Fruit fly (Drosophila melanogaster) whole organism, embryonic: ENCODE results near the gene CG10467.

ENCODE experiments used
- B-H2 ChIP-seq: fragments of 200-800 bp; sonication (Bioruptor generic); optimal IDR thresholded peaks from 2 replicates; lab custom pipeline; 2018; ENCODE audit warnings: missing biosample characterization, mild to moderate bottlenecking, missing genetic modification characterization
- Blimp-1 ChIP-seq: fragments of 200-800 bp; sonication (Bioruptor generic); optimal IDR thresholded peaks from 3 replicates; lab custom pipeline; 2018; ENCODE audit warnings: missing biosample characterization, missing genetic modification characterization, mild to moderate bottlenecking, moderate library complexity, missing genetic modification reagents
- CG12104 ChIP-seq: fragments of 200-800 bp; sonication (Bioruptor generic); optimal IDR thresholded peaks from 3 replicates; lab custom pipeline; 2016; ENCODE audit warnings: missing biosample characterization, missing genetic modification characterization
- CG13624 ChIP-seq: fragments of 200-800 bp; sonication (Bioruptor generic); optimal IDR thresholded peaks from 2 replicates; lab custom pipeline; 2016; ENCODE audit warnings: missing biosample characterization, missing genetic modification characterization
- CG14965 ChIP-seq: fragments of 200-800 bp; sonication (Bioruptor generic); optimal IDR thresholded peaks from 2 replicates; lab custom pipeline; 2016; ENCODE audit warnings: missing biosample characterization, missing genetic modification characterization, borderline replicate concordance
- CG1603 ChIP-seq: fragments of 200-800 bp; sonication (Bioruptor generic); optimal IDR thresholded peaks from 2 replicates; lab custom pipeline; 2019; ENCODE audit warnings: missing biosample characterization, mild to moderate bottlenecking, missing genetic modification characterization, moderate library complexity
- CG17829 ChIP-seq: fragments of 200-800 bp; optimal IDR thresholded peaks from 2 replicates; lab custom pipeline; 2019; ENCODE audit warnings: missing biosample characterization, mild to moderate bottlenecking, missing genetic modification characterization, moderate library complexity
- CG2116 ChIP-seq: fragments of 200-800 bp; sonication (Bioruptor generic); optimal IDR thresholded peaks from 3 replicates; lab custom pipeline; 2018; ENCODE audit warnings: missing biosample characterization, mild to moderate bottlenecking, missing genetic modification characterization
- CG31224 ChIP-seq: fragments of 200-800 bp; sonication (Bioruptor generic); IDR thresholded peaks from 2 replicates; pipeline ENCODE4 v1.3.6; 2022; ENCODE audit warnings: missing biosample characterization, missing genetic modification characterization
- CG31441 ChIP-seq: fragments of 200-800 bp; sonication (Bioruptor generic); IDR thresholded peaks from 2 replicates; pipeline ENCODE4 v1.3.6; 2022; ENCODE audit warnings: missing biosample characterization, missing genetic modification characterization
- CG42726 ChIP-seq: fragments of 200-800 bp; sonication (Bioruptor generic); IDR thresholded peaks from 2 replicates; pipeline ENCODE4 v1.3.6; 2022; ENCODE audit warnings: missing biosample characterization, missing genetic modification characterization; ENCODE audit not compliant: partially characterized antibody
- CG6254 ChIP-seq: fragments of 200-800 bp; sonication (Bioruptor generic); optimal IDR thresholded peaks from 3 replicates; lab custom pipeline; 2017; ENCODE audit warnings: mild to moderate bottlenecking, missing biosample characterization, missing genetic modification reagents, missing genetic modification characterization
- CG6765 ChIP-seq: fragments of 200-800 bp; sonication (Bioruptor generic); optimal IDR thresholded peaks from 3 replicates; lab custom pipeline; 2017; ENCODE audit warnings: missing biosample characterization, mild to moderate bottlenecking, missing genetic modification characterization
- CG7372 ChIP-seq: fragments of 200-800 bp; sonication (Bioruptor generic); IDR thresholded peaks from 2 replicates; pipeline ENCODE4 v1.3.6; 2022; ENCODE audit warnings: missing biosample characterization, missing genetic modification characterization
- CG7745 ChIP-seq: fragments of 200-800 bp; sonication (Bioruptor generic); optimal IDR thresholded peaks from 2 replicates; lab custom pipeline; 2018; ENCODE audit warnings: missing biosample characterization, mild to moderate bottlenecking, missing genetic modification characterization, moderate library complexity
- CG7786 ChIP-seq: fragments of 200-800 bp; sonication (Bioruptor generic); optimal IDR thresholded peaks from 2 replicates; lab custom pipeline; 2016; ENCODE audit warnings: missing biosample characterization, missing genetic modification characterization
- CG8089 ChIP-seq: fragments of 200-800 bp; sonication (Bioruptor generic); optimal IDR thresholded peaks from 3 replicates; lab custom pipeline; 2016; ENCODE audit warnings: missing biosample characterization, missing genetic modification characterization
- CG8765 ChIP-seq: fragments of 200-800 bp; sonication (Bioruptor generic); IDR thresholded peaks from 2 replicates; pipeline ENCODE4 v1.3.6; 2022; ENCODE audit warnings: missing biosample characterization, missing genetic modification characterization
- CG9727 ChIP-seq: fragments of 200-800 bp; sonication (Bioruptor generic); optimal IDR thresholded peaks from 3 replicates; lab custom pipeline; 2017; ENCODE audit warnings: missing biosample characterization, mild to moderate bottlenecking, missing genetic modification characterization
- Dip2 ChIP-seq: fragments of 200-800 bp; sonication (Bioruptor generic); IDR thresholded peaks from 2 replicates; pipeline ENCODE4 v1.3.6; 2022; ENCODE audit warnings: missing biosample characterization, missing genetic modification characterization
- Dip3 ChIP-seq: fragments of 200-800 bp; sonication (Bioruptor generic); optimal IDR thresholded peaks from 3 replicates; lab custom pipeline; 2016; ENCODE audit warnings: missing biosample characterization, missing genetic modification characterization
- ERR ChIP-seq: fragments of 200-800 bp; sonication (Bioruptor generic); optimal IDR thresholded peaks from 2 replicates; lab custom pipeline; 2016; ENCODE audit warnings: missing biosample characterization, missing genetic modification characterization
- Fer3 ChIP-seq: fragments of 200-800 bp; sonication (Bioruptor generic); optimal IDR thresholded peaks from 2 replicates; lab custom pipeline; 2018; ENCODE audit warnings: missing biosample characterization, mild to moderate bottlenecking, missing genetic modification characterization, moderate library complexity
- MBD-R2 ChIP-seq: fragments of 200-800 bp; sonication (Bioruptor generic); IDR thresholded peaks from 2 replicates; pipeline ENCODE4 v1.3.6; 2022; ENCODE audit warnings: missing biosample characterization, missing genetic modification characterization
- Med ChIP-seq: fragments of 200-800 bp; sonication (Bioruptor generic); peaks from one replicate; lab custom pipeline; 2016; ENCODE audit warnings: missing biosample characterization, missing genetic modification characterization, mild to moderate bottlenecking, inconsistent platforms, moderate library complexity
- PHDP ChIP-seq: fragments of 200-800 bp; sonication (Bioruptor generic); optimal IDR thresholded peaks from 3 replicates; lab custom pipeline; 2018; ENCODE audit warnings: missing biosample characterization, mild to moderate bottlenecking, missing genetic modification characterization, moderate library complexity
- Rx ChIP-seq: fragments of 200-800 bp; sonication (Bioruptor generic); IDR thresholded peaks from 2 replicates; pipeline ENCODE4 v1.3.6; 2022; ENCODE audit warnings: missing biosample characterization, missing genetic modification characterization
- Sin3A ChIP-seq: fragments of >200 bp; optimal IDR thresholded peaks from 2 replicates; lab custom pipeline; 2018
- ash1 ChIP-seq: fragments of 200-800 bp; sonication (Bioruptor generic); optimal IDR thresholded peaks from 2 replicates; lab custom pipeline; 2018; ENCODE audit warnings: missing biosample characterization, mild to moderate bottlenecking, missing genetic modification characterization
- cad ChIP-seq: fragments of >200 bp; optimal IDR thresholded peaks from 2 replicates; lab custom pipeline; 2017; ENCODE audit warnings: missing biosample characterization, missing genetic modification characterization
- crp ChIP-seq, 2 experiments: fragments of 200-800 bp; sonication (Bioruptor generic); optimal IDR thresholded peaks; 2 replicates in 1 of 2; 3 replicates in 1 of 2; lab custom pipeline; 2017; ENCODE audit warnings: missing biosample characterization in 2 of 2, missing genetic modification characterization in 2 of 2, mild to moderate bottlenecking in 1 of 2, moderate library complexity in 1 of 2
- cwo ChIP-seq: fragments of 200-800 bp; sonication (Bioruptor generic); optimal IDR thresholded peaks from 3 replicates; lab custom pipeline; 2017; ENCODE audit warnings: missing biosample characterization, missing genetic modification characterization, mild to moderate bottlenecking, moderate library complexity, missing genetic modification reagents
- dan ChIP-seq: fragments of 200-800 bp; sonication (Bioruptor generic); IDR thresholded peaks from 2 replicates; pipeline ENCODE4 v1.3.6; 2022; ENCODE audit warnings: missing biosample characterization, missing genetic modification characterization
- danr ChIP-seq: fragments of 200-800 bp; sonication (Bioruptor generic); IDR thresholded peaks from 2 replicates; pipeline ENCODE4 v1.3.6; 2022; ENCODE audit warnings: missing biosample characterization, missing genetic modification characterization
- dmrt99B ChIP-seq: fragments of 200-800 bp; sonication (Bioruptor generic); optimal IDR thresholded peaks from 2 replicates; lab custom pipeline; 2018; ENCODE audit warnings: missing biosample characterization, mild to moderate bottlenecking, missing genetic modification characterization, moderate library complexity
- dpn ChIP-seq, 2 experiments: fragments of 200-800 bp; sonication (Bioruptor generic); optimal IDR thresholded peaks; 3 replicates each; lab custom pipeline; 2016; ENCODE audit warnings: missing biosample characterization in 2 of 2, missing genetic modification characterization in 2 of 2
- eve ChIP-seq, 2 experiments: fragments of >200 bp; optimal IDR thresholded peaks; 2 replicates each; lab custom pipeline; 2017; ENCODE audit warnings: missing biosample characterization in 2 of 2, missing genetic modification characterization in 2 of 2
- exex ChIP-seq: fragments of 200-800 bp; sonication (Bioruptor generic); optimal IDR thresholded peaks from 4 replicates; lab custom pipeline; 2018; ENCODE audit warnings: missing biosample characterization, mild to moderate bottlenecking, missing genetic modification characterization, moderate library complexity
- fd102C ChIP-seq: fragments of 200-800 bp; sonication (Bioruptor generic); optimal IDR thresholded peaks from 2 replicates; lab custom pipeline; 2018; ENCODE audit warnings: missing biosample characterization, mild to moderate bottlenecking, missing genetic modification characterization, moderate library complexity
- fd96Cb ChIP-seq: fragments of 200-800 bp; sonication (Bioruptor generic); optimal IDR thresholded peaks from 2 replicates; lab custom pipeline; 2018; ENCODE audit warnings: missing biosample characterization, mild to moderate bottlenecking, missing genetic modification characterization, moderate library complexity
- fu2 ChIP-seq: fragments of 200-800 bp; sonication (Bioruptor generic); optimal IDR thresholded peaks from 2 replicates; lab custom pipeline; 2016; ENCODE audit warnings: missing biosample characterization, missing genetic modification characterization
- jigr1 ChIP-seq: fragments of 200-800 bp; sonication (Bioruptor generic); IDR thresholded peaks from 3 replicates; pipeline ENCODE4 v1.3.6; 2022; ENCODE audit warnings: missing biosample characterization, missing genetic modification characterization
- klu ChIP-seq: fragments of 200-800 bp; sonication (Bioruptor generic); IDR thresholded peaks from 2 replicates; pipeline ENCODE4 v1.3.6; 2022; ENCODE audit warnings: missing biosample characterization, missing genetic modification characterization
- lilli ChIP-seq: fragments of 200-800 bp; sonication (Bioruptor generic); optimal IDR thresholded peaks from 3 replicates; lab custom pipeline; 2016; ENCODE audit warnings: missing biosample characterization, missing genetic modification characterization
- nmo ChIP-seq: fragments of 200-800 bp; sonication (Bioruptor generic); optimal IDR thresholded peaks from 2 replicates; lab custom pipeline; 2018; ENCODE audit warnings: missing biosample characterization, mild to moderate bottlenecking, missing genetic modification characterization, moderate library complexity
- oc ChIP-seq: fragments of 200-800 bp; sonication (Bioruptor generic); optimal IDR thresholded peaks from 2 replicates; lab custom pipeline; 2018; ENCODE audit warnings: missing biosample characterization, mild to moderate bottlenecking, missing genetic modification characterization, moderate library complexity
- schlank ChIP-seq: fragments of 200-800 bp; sonication (Bioruptor generic); optimal IDR thresholded peaks from 2 replicates; lab custom pipeline; 2018; ENCODE audit warnings: missing biosample characterization, mild to moderate bottlenecking, missing genetic modification characterization
- twi ChIP-seq: fragments of 200-800 bp; optimal IDR thresholded peaks from 2 replicates; lab custom pipeline; 2019; ENCODE audit warnings: missing biosample characterization, mild to moderate bottlenecking, missing genetic modification characterization, moderate library complexity
- unpg ChIP-seq: fragments of 200-800 bp; sonication (Bioruptor generic); optimal IDR thresholded peaks from 3 replicates; lab custom pipeline; 2018; ENCODE audit warnings: missing biosample characterization, mild to moderate bottlenecking, missing genetic modification characterization, moderate library complexity
- zf30C ChIP-seq: fragments of 200-800 bp; sonication (Bioruptor generic); optimal IDR thresholded peaks from 3 replicates; lab custom pipeline; 2018; ENCODE audit warnings: missing biosample characterization, mild to moderate bottlenecking, missing genetic modification characterization

The CG10467 gene

DNA sequence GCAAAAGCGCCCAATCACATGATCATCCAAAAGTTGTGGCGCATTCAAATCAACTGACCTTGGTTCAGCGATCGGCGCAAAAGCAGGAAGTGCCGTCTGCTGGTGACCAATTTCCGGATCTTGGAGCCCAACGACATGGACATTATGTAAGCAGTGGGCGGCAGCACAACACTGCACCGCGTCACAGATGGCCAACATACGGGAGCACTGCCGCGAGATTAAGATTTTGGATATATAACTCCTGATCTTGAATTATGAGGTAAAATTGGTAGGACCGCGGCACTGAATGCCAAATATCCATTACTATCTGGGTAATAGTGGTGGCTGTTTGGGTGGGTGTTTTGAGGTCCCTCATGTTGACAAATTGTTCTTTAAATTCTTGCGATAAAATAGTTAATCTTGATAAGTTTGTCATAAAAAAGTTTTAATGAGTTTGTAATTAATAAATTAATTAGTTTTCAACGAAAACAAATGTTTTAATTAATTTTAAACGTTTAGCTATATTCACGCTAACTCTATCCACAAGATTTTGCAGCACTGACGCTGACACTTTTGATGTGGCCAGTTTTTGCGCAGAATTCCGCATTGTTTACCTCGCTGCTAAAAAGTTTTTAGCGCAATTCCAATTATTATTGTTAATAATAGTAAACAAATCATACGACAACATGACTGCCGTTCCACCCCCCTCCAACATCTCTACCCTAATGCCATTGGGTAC lies 19.4 kb downstream of the CG10467 start, which contains the start of the genes CG13295 and CG6610 (continued):
- TF ChIP-seq oc (no peak), fu2 (GFP tag; lab: Kevin White, UChicago) (peak; percentile 37), danr (GFP tag; lab: Robert Waterston, UW) (no peak), MBD-R2 (GFP tag; lab: Robert Waterston, UW) (peak; percentile 68), CG17829 (peak; percentile 38), CG31441 (peak; percentile 60; the same call in 1 of the 2 replicates), unpg (GFP tag; lab: Kevin White, UChicago) (peak; percentile 52), cad (GFP tag; lab: Kevin White, UChicago) (no peak), CG8765 (GFP tag; lab: Robert Waterston, UW) (no peak), ash1 (GFP tag; lab: Kevin White, UChicago) (no peak), CG31224 (no peak), Fer3 (peak; percentile 66), CG6765 (GFP tag; lab: Kevin White, UChicago) (peak; percentile 38), CG12104 (GFP tag; lab: Kevin White, UChicago) (no peak), cwo (GFP tag; lab: Kevin White, UChicago) (no peak), CG9727 (GFP tag; lab: Kevin White, UChicago) (peak; percentile 67), CG1603 (tag; lab: Kevin White, UChicago) (no peak), CG2116 (GFP tag; lab: Kevin White, UChicago) (peak; percentile 41), twi (tag; lab: Kevin White, UChicago) (peak; percentile 64), B-H2 (GFP tag; lab: Kevin White, UChicago) (peak; percentile 71), CG7745 (no peak), lilli (GFP tag; lab: Kevin White, UChicago) (peak; percentile 71), ERR (GFP tag; lab: Kevin White, UChicago) (no peak), Rx (GFP tag; lab: Robert Waterston, UW) (0 out of 2 replicates have a peak, but pooled peaks have one; percentile 12), dan (no peak), CG42726 (no peak), schlank (tag; lab: Kevin White, UChicago) (no peak), jigr1 (GFP tag; lab: Robert Waterston, UW) (no peak), Med (GFP tag; lab: Kevin White, UChicago) (peak; percentile 86), Sin3A (lab: Kevin White, UChicago) (peak; percentile 77), CG8089 (GFP tag; lab: Kevin White, UChicago) (no peak), eve (GFP tag; optimal IDR thresholded peaks at IDR 0.05; lab: Kevin White, UChicago) (no peak), nmo (GFP tag; lab: Kevin White, UChicago) (peak; percentile 84), fd102C (no peak), zf30C (GFP tag; lab: Kevin White, UChicago) (no peak), crp (GFP tag; optimal IDR thresholded peaks at IDR 0.05; lab: Kevin White, UChicago) (peak in 1 of 2 experiments; percentile 25), exex (peak; percentile 31), CG6254 (GFP tag; lab: Kevin White, UChicago) (no peak), Dip3 (GFP tag; lab: Kevin White, UChicago) (peak; percentile 45), CG14965 (GFP tag; lab: Kevin White, UChicago) (no peak), CG7372 (peak; percentile 58; the same call in 1 of the 2 replicates), dpn (GFP tag; optimal IDR thresholded peaks at IDR 0.05; lab: Kevin White, UChicago) (peak; percentile 46 to 54), Dip2 (GFP tag; lab: Robert Waterston, UW) (no peak), CG7786 (GFP tag; lab: Kevin White, UChicago) (peak; percentile 25), dmrt99B (tag; lab: Kevin White, UChicago) (no peak), CG13624 (GFP tag; lab: Kevin White, UChicago) (peak; percentile 35), fd96Cb (tag; lab: Kevin White, UChicago) (peak; percentile 27), PHDP (peak; percentile 52), Blimp-1 (GFP tag; lab: Kevin White, UChicago) (no peak), klu (GFP tag; lab: Robert Waterston, UW) (peak; percentile 54)
